Fruit fly (Drosophila melanogaster) whole organism, wandering third instar larva: ENCODE results near the gene CG32945.

Experiments
- Abd-B ChIP-seq: fragments of >200 bp; optimal IDR thresholded peaks from 2 replicates; lab custom pipeline; 2017; ENCODE audit warnings: missing biosample characterization, missing genetic modification characterization
- CG32264 ChIP-seq: fragments of 200-800 bp; sonication (Bioruptor generic); optimal IDR thresholded peaks from 2 replicates; lab custom pipeline; 2016; ENCODE audit warnings: missing biosample characterization, missing genetic modification characterization
- CG9705 ChIP-seq: fragments of 200-800 bp; sonication (Bioruptor generic); optimal IDR thresholded peaks from 2 replicates; lab custom pipeline; 2018; ENCODE audit warnings: missing biosample characterization, mild to moderate bottlenecking, missing genetic modification characterization
- CrebA ChIP-seq: fragments of 200-800 bp; sonication (Bioruptor generic); optimal IDR thresholded peaks from 2 replicates; lab custom pipeline; 2016; ENCODE audit warnings: missing biosample characterization, mild to moderate bottlenecking, missing genetic modification characterization, borderline replicate concordance
- Dfd ChIP-seq: fragments of >200 bp; optimal IDR thresholded peaks from 2 replicates; lab custom pipeline; 2017; ENCODE audit warnings: missing biosample characterization, missing genetic modification characterization
- Dif ChIP-seq: fragments of 200-275, 200-300 bp; sonication (Bioruptor generic); optimal IDR thresholded peaks from 2 replicates; lab custom pipeline; 2018; ENCODE audit warnings: missing biosample characterization, missing genetic modification characterization; ENCODE audit not compliant: partially characterized antibody
- GATAd ChIP-seq: sonication (Bioruptor generic); optimal IDR thresholded peaks from 2 replicates; lab custom pipeline; 2016; ENCODE audit warnings: missing biosample characterization, missing genetic modification characterization
- HLH106 ChIP-seq: fragments of 200-800 bp; optimal IDR thresholded peaks from 3 replicates; lab custom pipeline; 2019; ENCODE audit warnings: missing biosample characterization, mild to moderate bottlenecking, missing genetic modification characterization, moderate library complexity
- Hnf4 ChIP-seq: fragments of 200-800 bp; sonication (Bioruptor generic); optimal IDR thresholded peaks from 2 replicates; lab custom pipeline; 2016; ENCODE audit warnings: missing biosample characterization, mild to moderate bottlenecking, missing genetic modification characterization
- Jra ChIP-seq: sonication (Bioruptor generic); optimal IDR thresholded peaks from 2 replicates; lab custom pipeline; 2016; ENCODE audit warnings: missing biosample characterization, missing genetic modification characterization
- Mio ChIP-seq: sonication (Bioruptor generic); optimal IDR thresholded peaks from 2 replicates; lab custom pipeline; 2016; ENCODE audit warnings: missing biosample characterization, missing genetic modification characterization
- Myc ChIP-seq: fragments of >200 bp; optimal IDR thresholded peaks from 2 replicates; lab custom pipeline; 2017
- N ChIP-seq: fragments of >200 bp; optimal IDR thresholded peaks from 2 replicates; lab custom pipeline; 2018; ENCODE audit warnings: missing biosample characterization, missing external identifiers, missing genetic modification characterization
- OdsH ChIP-seq: fragments of 200-800 bp; sonication (Bioruptor generic); optimal IDR thresholded peaks from 2 replicates; lab custom pipeline; 2016; ENCODE audit warnings: missing biosample characterization, mild to moderate bottlenecking, missing genetic modification characterization
- Rel ChIP-seq, 2 experiments: fragments of 200-800 bp; sonication (Bioruptor generic) in 1 of 2; optimal IDR thresholded peaks; 2 replicates in 1 of 2; 3 replicates in 1 of 2; lab custom pipeline; 2016 to 2019; ENCODE audit warnings: mild to moderate bottlenecking in 2 of 2, missing biosample characterization in 2 of 2, missing genetic modification characterization in 2 of 2, moderate library complexity in 1 of 2
- Sp1 ChIP-seq: fragments of 200-800 bp; sonication (Bioruptor generic); optimal IDR thresholded peaks from 3 replicates; lab custom pipeline; 2019; ENCODE audit warnings: missing biosample characterization, mild to moderate bottlenecking, missing genetic modification characterization, moderate library complexity
- Vsx2 ChIP-seq: fragments of 200-300, 225-300 bp; sonication (Bioruptor generic); optimal IDR thresholded peaks from 2 replicates; lab custom pipeline; 2018; ENCODE audit warnings: missing biosample characterization, missing genetic modification characterization; ENCODE audit not compliant: partially characterized antibody
- br ChIP-seq: fragments of 200-800 bp; sonication (Bioruptor generic); optimal IDR thresholded peaks from 2 replicates; lab custom pipeline; 2016; ENCODE audit warnings: missing biosample characterization, missing genetic modification characterization
- brk ChIP-seq: fragments of 200-800 bp; sonication (Bioruptor generic); optimal IDR thresholded peaks from 2 replicates; lab custom pipeline; 2016; ENCODE audit warnings: missing biosample characterization, mild to moderate bottlenecking, missing genetic modification characterization
- dl ChIP-seq, 2 experiments: fragments of 175-275, 200-275 bp in 1 of 2; fragments of 200-275 bp in 1 of 2; sonication (Bioruptor generic); optimal IDR thresholded peaks; lab custom pipeline; 2018; ENCODE audit warnings: mild to moderate bottlenecking in 2 of 2, missing biosample characterization in 2 of 2, missing genetic modification characterization in 2 of 2, moderate library complexity in 2 of 2; ENCODE audit not compliant: partially characterized antibody in 2 of 2, insufficient read depth in 1 of 2
- dsf ChIP-seq: sonication (Bioruptor generic); optimal IDR thresholded peaks from 2 replicates; lab custom pipeline; 2016; ENCODE audit warnings: missing biosample characterization, missing genetic modification characterization, borderline replicate concordance
- ey ChIP-seq: fragments of 200-800 bp; sonication (Bioruptor generic); optimal IDR thresholded peaks from 2 replicates; lab custom pipeline; 2016; ENCODE audit warnings: missing biosample characterization, missing genetic modification characterization
- foxo ChIP-seq, 2 experiments: fragments of 200-800 bp; sonication (Bioruptor generic); optimal IDR thresholded peaks; 2 replicates in 1 of 2; 3 replicates in 1 of 2; lab custom pipeline; 2016 to 2017; ENCODE audit warnings: missing biosample characterization in 2 of 2, missing genetic modification characterization in 2 of 2
- fru ChIP-seq: fragments of 200-800 bp; sonication (Bioruptor generic); optimal IDR thresholded peaks from 3 replicates; lab custom pipeline; 2016; ENCODE audit warnings: missing biosample characterization, mild to moderate bottlenecking, missing genetic modification characterization
- h ChIP-seq: fragments of 200-800 bp; sonication (Bioruptor generic); optimal IDR thresholded peaks from 3 replicates; lab custom pipeline; 2016; ENCODE audit warnings: missing biosample characterization, mild to moderate bottlenecking, missing genetic modification characterization
- jim ChIP-seq: fragments of 175-275, 200-325 bp; sonication (Bioruptor generic); optimal IDR thresholded peaks from 2 replicates; lab custom pipeline; 2016; ENCODE audit warnings: missing biosample characterization, mild to moderate bottlenecking, missing genetic modification characterization
- lola ChIP-seq: fragments of >200 bp; optimal IDR thresholded peaks from 2 replicates; lab custom pipeline; 2017; ENCODE audit warnings: missing biosample characterization, missing genetic modification characterization
- pan ChIP-seq: fragments of >200 bp; optimal IDR thresholded peaks from 2 replicates; lab custom pipeline; 2017
- psq ChIP-seq: fragments of 200-800 bp; sonication (Bioruptor generic); optimal IDR thresholded peaks from 3 replicates; lab custom pipeline; 2017; ENCODE audit warnings: missing biosample characterization, mild to moderate bottlenecking, missing genetic modification characterization, moderate library complexity
- rgr ChIP-seq: fragments of 200-800 bp; sonication (Bioruptor generic); optimal IDR thresholded peaks from 3 replicates; lab custom pipeline; 2016; ENCODE audit warnings: missing biosample characterization, mild to moderate bottlenecking, missing genetic modification characterization
- sage ChIP-seq: fragments of 200-800 bp; sonication (Bioruptor generic); optimal IDR thresholded peaks from 2 replicates; lab custom pipeline; 2016; ENCODE audit warnings: missing biosample characterization, mild to moderate bottlenecking, missing genetic modification characterization
- sv ChIP-seq: fragments of 200-800 bp; sonication (Bioruptor generic); optimal IDR thresholded peaks from 3 replicates; lab custom pipeline; 2016; ENCODE audit warnings: missing biosample characterization, missing genetic modification characterization
- usp ChIP-seq: fragments of >200 bp; optimal IDR thresholded peaks from 2 replicates; lab custom pipeline; 2017; ENCODE audit warnings: missing biosample characterization, missing genetic modification characterization

CG32945 gene

dm6 chr3R:4578544-4578943 lies at the start of gene CG32945:
CG32945 (minus strand) TSS chr3R:4578644.
- TF ChIP-seq CG32264 (GFP tag; lab: Kevin White, UChicago) = no peak
- no peak for TF ChIP-seq Rel (GFP tag; optimal IDR thresholded peaks at IDR 0.05; lab: Kevin White, UChicago)
- TF ChIP-seq Rel (tag; optimal IDR thresholded peaks at IDR 0.05; lab: Kevin White, UChicago) = no peak
- no peak for TF ChIP-seq Hnf4
- no peak for TF ChIP-seq lola (GFP tag; lab: Kevin White, UChicago)
- no peak for TF ChIP-seq CG9705
- no peak for TF ChIP-seq Dif (GFP tag; lab: Kevin White, UChicago)
- no peak for TF ChIP-seq Vsx2
- TF ChIP-seq psq (GFP tag; lab: Kevin White, UChicago) = no peak
- no peak for TF ChIP-seq GATAd (GFP tag; lab: Kevin White, UChicago)
- no peak for TF ChIP-seq Jra
- TF ChIP-seq Mio (GFP tag; lab: Kevin White, UChicago) = no peak
- no peak for TF ChIP-seq br (GFP tag; lab: Kevin White, UChicago)
- no peak for TF ChIP-seq sv (GFP tag; lab: Kevin White, UChicago)
- no peak for TF ChIP-seq pan (lab: Kevin White, UChicago)
- TF ChIP-seq Myc = no peak
- TF ChIP-seq, all 38 proteins: peak for 0

- TF ChIP-seq br (GFP tag; lab: Kevin White, UChicago) = no peak
- TF ChIP-seq Jra = no peak
- TF ChIP-seq jim = no peak
- no peak for TF ChIP-seq Sp1 (GFP tag; lab: Kevin White, UChicago)
- TF ChIP-seq dl (GFP tag; optimal IDR thresholded peaks at IDR 0.05; lab: Kevin White, UChicago; ENCODE audit: insufficient read depth in 1 of 2, partially characterized antibody in 2 of 2) = no peak
- TF ChIP-seq foxo (GFP tag; optimal IDR thresholded peaks at IDR 0.05; lab: Kevin White, UChicago) = no peak
- TF ChIP-seq sage (GFP tag; lab: Kevin White, UChicago) = no peak
- no peak for TF ChIP-seq OdsH (GFP tag; lab: Kevin White, UChicago)
- no peak for TF ChIP-seq dsf (GFP tag; lab: Kevin White, UChicago)
- TF ChIP-seq Vsx2 = no peak
- no peak for TF ChIP-seq brk
Measured at dm6 chr3R:4616130-4616529, 37.7 kb upstream of the CG32945 start.

DNA sequence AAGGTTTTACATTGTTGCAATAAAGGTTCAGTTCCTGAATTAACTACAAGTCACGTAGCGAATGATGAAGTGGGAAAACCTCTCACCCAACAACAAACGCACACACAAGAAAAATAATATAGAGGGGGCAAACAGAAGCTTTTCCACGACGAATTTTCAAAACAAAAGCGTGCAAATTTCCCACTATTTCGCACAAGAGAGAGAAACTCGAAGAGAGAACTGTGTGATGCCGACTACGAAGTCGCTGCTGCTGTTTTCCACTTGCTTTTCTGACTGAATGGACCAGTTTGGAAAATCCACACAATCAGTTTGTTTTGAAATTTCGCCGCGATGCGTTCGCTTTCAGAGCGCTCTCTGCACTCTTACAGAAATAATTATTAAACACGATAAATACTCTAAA lies 34.1 kb upstream of the CG32945 start, which contains the start of gene 5-HT2A:
TSS of gene 5-HT2A (plus strand) at position 301 of the 400 bp plus-strand sequence.
- TF ChIP-seq CG32264 (GFP tag; lab: Kevin White, UChicago) (no peak), br (GFP tag; lab: Kevin White, UChicago) (no peak), lola (GFP tag; lab: Kevin White, UChicago) (no peak), sage (GFP tag; lab: Kevin White, UChicago) (no peak), CrebA (no peak), Sp1 (GFP tag; lab: Kevin White, UChicago) (no peak), Vsx2 (no peak), dl (GFP tag; optimal IDR thresholded peaks at IDR 0.05; lab: Kevin White, UChicago; ENCODE audit: insufficient read depth in 1 of 2, partially characterized antibody in 2 of 2) (no peak), Abd-B (GFP tag; lab: Kevin White, UChicago) (no peak), Rel (GFP tag; optimal IDR thresholded peaks at IDR 0.05; lab: Kevin White, UChicago) (no peak), Rel (tag; optimal IDR thresholded peaks at IDR 0.05; lab: Kevin White, UChicago) (no peak), sv (GFP tag; lab: Kevin White, UChicago) (no peak), N (GFP tag; lab: Kevin White, UChicago) (no peak), ey (GFP tag; lab: Kevin White, UChicago) (no peak), HLH106 (tag; lab: Kevin White, UChicago) (no peak), CG9705 (no peak), fru (no peak), Dfd (GFP tag; lab: Kevin White, UChicago) (no peak), jim (no peak)

dm6 chr3R:4601887-4602531 lies 23.6 kb upstream of the CG32945 start:
- no peak for TF ChIP-seq foxo (GFP tag; optimal IDR thresholded peaks at IDR 0.05; lab: Kevin White, UChicago)
- TF ChIP-seq Sp1 (GFP tag; lab: Kevin White, UChicago) = no peak
- no peak for TF ChIP-seq CG32264 (GFP tag; lab: Kevin White, UChicago)
- TF ChIP-seq h (GFP tag; lab: Kevin White, UChicago) = no peak
- TF ChIP-seq lola (GFP tag; lab: Kevin White, UChicago) = no peak
- TF ChIP-seq CG9705 = no peak
- no peak for TF ChIP-seq Abd-B (GFP tag; lab: Kevin White, UChicago)
- TF ChIP-seq Rel (GFP tag; optimal IDR thresholded peaks at IDR 0.05; lab: Kevin White, UChicago) = no peak
- no peak for TF ChIP-seq Rel (tag; optimal IDR thresholded peaks at IDR 0.05; lab: Kevin White, UChicago)
- TF ChIP-seq rgr (GFP tag; lab: Kevin White, UChicago) = no peak
- no peak for TF ChIP-seq usp (GFP tag; lab: Kevin White, UChicago)
- no peak for TF ChIP-seq sv (GFP tag; lab: Kevin White, UChicago)
- no peak for TF ChIP-seq Jra
